Worm (Caenorhabditis elegans) whole organism, L4 larva: ENCODE results near the gene Y56A3A.28.

Experiments
- F26F4.8 ChIP-seq: fragments of 200-800 bp; sonication (Bioruptor generic); conservative IDR thresholded peaks from 2 replicates; pipeline ENCODE4 v1.3.6; 2022; ENCODE audit warnings: missing genetic modification characterization, missing compliant biosample characterization
- F44E2.7 ChIP-seq: fragments of 200-800 bp; sonication (Bioruptor generic); IDR thresholded peaks from 2 replicates; pipeline ENCODE4 v2.1.2; 2022; ENCODE audit warnings: missing genetic modification characterization, missing compliant biosample characterization
- F49E8.2 ChIP-seq: sonication (generic microtip); optimal IDR thresholded peaks from 2 replicates; lab custom pipeline; 2016; ENCODE audit warnings: missing compliant biosample characterization, mild to moderate bottlenecking, missing genetic modification characterization, borderline replicate concordance
- T26A8.4 ChIP-seq: fragments of 200-800 bp; sonication (Bioruptor generic); IDR thresholded peaks from 2 replicates; pipeline ENCODE4 v1.3.6; 2022; ENCODE audit warnings: missing genetic modification characterization, missing compliant biosample characterization
- Y105C5A.15 ChIP-seq: fragments of 200-800 bp; sonication (Bioruptor generic); IDR thresholded peaks from 2 replicates; pipeline ENCODE4 v1.3.6; 2022; ENCODE audit warnings: missing genetic modification characterization, missing compliant biosample characterization
- Y5F2A.4 ChIP-seq: fragments of 200-800 bp; sonication (Bioruptor generic); optimal IDR thresholded peaks from 2 replicates; lab custom pipeline; 2018; ENCODE audit warnings: mild to moderate bottlenecking, missing genetic modification characterization, missing compliant biosample characterization
- Y75B8A.6 ChIP-seq: fragments of 200-800 bp; sonication (Bioruptor generic); IDR thresholded peaks from 2 replicates; pipeline ENCODE4 v1.3.6; 2022; ENCODE audit warnings: missing genetic modification reagents, missing genetic modification characterization, missing compliant biosample characterization
- ZK337.2 ChIP-seq: fragments of 200-800 bp; sonication (Bioruptor generic); IDR thresholded peaks from 2 replicates; pipeline ENCODE4 v1.3.6; 2022; ENCODE audit warnings: missing genetic modification reagents, missing genetic modification characterization, missing compliant biosample characterization
- ZK546.5 ChIP-seq, 2 experiments: sonication (generic microtip); optimal IDR thresholded peaks; 2 replicates each; lab custom pipeline; 2017; ENCODE audit warnings: missing biosample characterization in 2 of 2, missing genetic modification characterization in 2 of 2
- aha-1 ChIP-seq: fragments of 150-350 bp; peaks from one replicate; lab custom pipeline; 2014; ENCODE audit warnings: missing biosample characterization, missing genetic modification characterization
- attf-4 ChIP-seq: sonication (generic microtip); optimal IDR thresholded peaks from 3 replicates; lab custom pipeline; 2017; ENCODE audit warnings: missing biosample characterization, missing genetic modification characterization
- ceh-44 ChIP-seq: fragments of 200-800 bp; sonication (Bioruptor generic); IDR thresholded peaks from 2 replicates; pipeline ENCODE4 v1.3.6; 2022; ENCODE audit warnings: missing genetic modification reagents, missing genetic modification characterization, missing compliant biosample characterization
- ceh-62 ChIP-seq: sonication (generic microtip); optimal IDR thresholded peaks from 2 replicates; lab custom pipeline; 2017; ENCODE audit warnings: missing biosample characterization, missing genetic modification characterization
- ces-1 ChIP-seq: fragments of 150-350 bp; sonication (generic microtip); optimal IDR thresholded peaks from 4 replicates; lab custom pipeline; 2014; ENCODE audit warnings: missing biosample characterization, missing genetic modification reagents, missing genetic modification characterization
- daf-19 ChIP-seq: fragments of 200-800 bp; sonication (Bioruptor generic); conservative IDR thresholded peaks from 2 replicates; pipeline ENCODE4 v1.3.6; 2022; ENCODE audit warnings: missing genetic modification characterization, missing compliant biosample characterization
- dpl-1 ChIP-seq: fragments of 150-350 bp; optimal IDR thresholded peaks from 2 replicates; lab custom pipeline; 2014; ENCODE audit warnings: missing biosample characterization, missing genetic modification reagents, missing genetic modification characterization
- duxl-1 ChIP-seq: sonication (generic microtip); optimal IDR thresholded peaks from 2 replicates; lab custom pipeline; 2016; ENCODE audit warnings: mild to moderate bottlenecking, missing genetic modification characterization, moderate library complexity, missing compliant biosample characterization; ENCODE audit not compliant: poor library complexity
- egl-43 ChIP-seq: fragments of 200-800 bp; sonication (Bioruptor generic); IDR thresholded peaks from 2 replicates; pipeline ENCODE4 v1.3.6; 2022; ENCODE audit warnings: missing genetic modification reagents, missing genetic modification characterization, missing compliant biosample characterization
- hif-1 ChIP-seq, 2 experiments: sonication (generic microtip); optimal IDR thresholded peaks; 2 replicates each; lab custom pipeline; 2016 to 2017; ENCODE audit warnings: missing compliant biosample characterization in 2 of 2, missing genetic modification characterization in 2 of 2, missing genetic modification reagents in 2 of 2, missing genotype in 2 of 2, mild to moderate bottlenecking in 1 of 2
- hlh-11 ChIP-seq: fragments of 200-800 bp; sonication (Bioruptor generic); optimal IDR thresholded peaks from 2 replicates; lab custom pipeline; 2018; ENCODE audit warnings: mild to moderate bottlenecking, missing genetic modification characterization, missing compliant biosample characterization
- hlh-30 ChIP-seq: sonication (generic microtip); optimal IDR thresholded peaks from 2 replicates; lab custom pipeline; 2017; ENCODE audit warnings: antibody characterized with exemption, mild to moderate bottlenecking, missing genetic modification characterization, missing compliant biosample characterization; ENCODE audit not compliant: insufficient read depth
- jun-1 ChIP-seq: fragments of 150-350 bp; optimal IDR thresholded peaks from 2 replicates; lab custom pipeline; 2014; ENCODE audit warnings: missing biosample characterization, missing genetic modification reagents, missing genetic modification characterization
- lin-13 ChIP-seq: fragments of 150-350 bp; optimal IDR thresholded peaks from 2 replicates; lab custom pipeline; 2014; ENCODE audit warnings: missing biosample characterization, missing genetic modification reagents, missing genetic modification characterization
- lin-15B ChIP-seq: fragments of 150-350 bp; sonication (generic microtip); optimal IDR thresholded peaks from 3 replicates; lab custom pipeline; 2014; ENCODE audit warnings: missing biosample characterization, missing genetic modification characterization
- lin-29 ChIP-seq: fragments of 200-800 bp; sonication (Bioruptor generic); IDR thresholded peaks from 2 replicates; pipeline ENCODE4 v1.3.6; 2022; ENCODE audit warnings: missing genetic modification reagents, missing genetic modification characterization, missing compliant biosample characterization
- lin-38 ChIP-seq: fragments of 200-800 bp; sonication (Bioruptor generic); IDR thresholded peaks from 2 replicates; pipeline ENCODE4 v1.3.6; 2022; ENCODE audit warnings: missing genetic modification reagents, missing genetic modification characterization, missing compliant biosample characterization
- madf-5 ChIP-seq, 2 experiments: fragments of 200-800 bp; sonication (Bioruptor generic); IDR thresholded peaks; 2 replicates each; pipeline ENCODE4 v1.3.6; 2022; ENCODE audit warnings: missing compliant biosample characterization in 2 of 2, missing genetic modification characterization in 2 of 2
- mdt-29 ChIP-seq: fragments of 200-800 bp; sonication (Bioruptor generic); IDR thresholded peaks from 2 replicates; pipeline ENCODE4 v1.3.6; 2022; ENCODE audit warnings: missing genetic modification reagents, missing genetic modification characterization, missing compliant biosample characterization
- mep-1 ChIP-seq: fragments of 150-350 bp; sonication (generic microtip); optimal IDR thresholded peaks from 3 replicates; lab custom pipeline; 2014; ENCODE audit warnings: missing biosample characterization, missing genetic modification characterization
- mxl-2 ChIP-seq: fragments of 200-800 bp; sonication (Bioruptor generic); conservative IDR thresholded peaks from 2 replicates; pipeline ENCODE4 v1.3.6; 2022; ENCODE audit warnings: missing genetic modification reagents, missing genetic modification characterization, missing compliant biosample characterization
- mxl-3 ChIP-seq: fragments of 200-800 bp; sonication (Bioruptor generic); optimal IDR thresholded peaks from 2 replicates; lab custom pipeline; 2018; ENCODE audit warnings: mild to moderate bottlenecking, missing genetic modification characterization, missing compliant biosample characterization
- nhr-10 ChIP-seq: fragments of 150-350 bp; optimal IDR thresholded peaks from 2 replicates; lab custom pipeline; 2014; ENCODE audit warnings: missing biosample characterization, missing genetic modification characterization
- nhr-41 ChIP-seq: fragments of 200-800 bp; sonication (Bioruptor generic); IDR thresholded peaks from 2 replicates; pipeline ENCODE4 v1.3.6; 2022; ENCODE audit warnings: missing genetic modification reagents, missing genetic modification characterization, missing compliant biosample characterization
- nhr-77 ChIP-seq: fragments of 150-350 bp; optimal IDR thresholded peaks from 2 replicates; lab custom pipeline; 2014; ENCODE audit warnings: missing biosample characterization, missing genetic modification characterization
- pha-4 ChIP-seq, 2 experiments: fragments of 150-350 bp in 1 of 2; fragments of 200-800 bp in 1 of 2; sonication (Bioruptor generic) in 1 of 2; IDR thresholded peaks in 1 of 2; optimal IDR thresholded peaks in 1 of 2; 2 replicates each; pipeline versions ENCODE4 v1.3.6 to Lab custom; 2014 to 2022; ENCODE audit warnings: missing genetic modification characterization in 2 of 2, missing genetic modification reagents in 2 of 2, missing biosample characterization in 1 of 2, missing compliant biosample characterization in 1 of 2
- php-3 ChIP-seq: fragments of 200-800 bp; sonication (Bioruptor generic); IDR thresholded peaks from 2 replicates; pipeline ENCODE4 v1.3.6; 2022; ENCODE audit warnings: missing genetic modification reagents, missing genetic modification characterization, missing compliant biosample characterization
- saeg-2 ChIP-seq: fragments of 200-800 bp; sonication (Bioruptor generic); IDR thresholded peaks from 2 replicates; pipeline ENCODE4 v1.3.6; 2022; ENCODE audit warnings: missing genetic modification reagents, missing genetic modification characterization, missing compliant biosample characterization
- sdz-12 ChIP-seq: fragments of 200-800 bp; sonication (Bioruptor generic); optimal IDR thresholded peaks from 2 replicates; lab custom pipeline; 2018; ENCODE audit warnings: mild to moderate bottlenecking, missing genetic modification characterization, missing compliant biosample characterization
- set-16 ChIP-seq: fragments of 200-800 bp; sonication (Bioruptor generic); IDR thresholded peaks from 2 replicates; pipeline ENCODE4 v1.3.6; 2022; ENCODE audit warnings: missing genetic modification reagents, missing genetic modification characterization, missing compliant biosample characterization
- snpc-1.2 ChIP-seq: fragments of 200-800 bp; sonication (Bioruptor generic); IDR thresholded peaks from 2 replicates; pipeline ENCODE4 v1.3.6; 2022; ENCODE audit warnings: missing genetic modification reagents, missing genetic modification characterization, missing compliant biosample characterization
- tag-97 ChIP-seq: fragments of 200-800 bp; sonication (Bioruptor generic); IDR thresholded peaks from 2 replicates; pipeline ENCODE4 v1.3.6; 2022; ENCODE audit warnings: missing genetic modification characterization, missing compliant biosample characterization
- tra-1 ChIP-seq: fragments of 200-800 bp; sonication (Bioruptor generic); IDR thresholded peaks from 2 replicates; pipeline ENCODE4 v1.3.6; 2022; ENCODE audit warnings: missing genetic modification reagents, missing genetic modification characterization, missing compliant biosample characterization
- unc-130 ChIP-seq: sonication (generic microtip); optimal IDR thresholded peaks from 2 replicates; lab custom pipeline; 2016; ENCODE audit warnings: missing genetic modification reagents, missing genetic modification characterization, missing compliant biosample characterization
- zfp-3 ChIP-seq: fragments of 200-800 bp; sonication (Bioruptor generic); conservative IDR thresholded peaks from 2 replicates; pipeline ENCODE4 v1.3.6; 2022; ENCODE audit warnings: missing genetic modification reagents, missing genetic modification characterization, missing compliant biosample characterization
- ztf-11 ChIP-seq: fragments of 150-350 bp; optimal IDR thresholded peaks from 2 replicates; lab custom pipeline; 2014; ENCODE audit warnings: missing biosample characterization, missing genetic modification characterization

Y56A3A.28 gene

DNA sequence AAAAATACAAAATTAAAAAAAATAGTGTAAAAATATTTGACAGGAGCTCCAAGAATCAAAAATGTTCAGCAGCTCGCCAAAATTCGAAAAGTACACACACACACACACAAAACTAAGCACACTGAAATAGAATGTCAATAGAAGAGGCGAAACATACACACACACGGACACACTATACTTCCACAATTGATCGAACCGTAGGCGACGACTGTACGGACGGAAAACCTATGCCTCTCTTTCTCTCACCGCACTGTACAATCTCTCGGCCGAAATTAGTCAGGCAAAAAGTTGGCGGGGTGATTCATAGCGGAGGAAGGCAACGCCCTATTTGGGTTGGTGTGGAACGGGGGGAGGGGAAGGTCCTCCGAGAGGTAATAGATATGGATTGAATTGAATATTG, 23.6 kb downstream of the Y56A3A.28 start (continued):
- peak; percentile 5 for TF ChIP-seq lin-13 (GFP tag; lab: Kevin White, UChicago)
- no peak for TF ChIP-seq duxl-1 (tag; lab: Kevin White, UChicago)
- no peak for TF ChIP-seq ZK546.5 (tag; optimal IDR thresholded peaks at IDR 0.05; lab: Kevin White, UChicago)
- no peak for TF ChIP-seq mdt-29
- TF ChIP-seq Y105C5A.15: no peak
- TF ChIP-seq tra-1 (GFP tag; lab: Robert Waterston, UW): no peak
- TF ChIP-seq attf-4: no peak
- no peak for TF ChIP-seq dpl-1 (GFP tag; lab: Kevin White, UChicago)
- TF ChIP-seq hif-1 (tag; optimal IDR thresholded peaks at IDR 0.05; lab: Kevin White, UChicago): no peak
- no peak for TF ChIP-seq set-16 (GFP tag; lab: Robert Waterston, UW)
- TF ChIP-seq jun-1: no peak
- TF ChIP-seq php-3 (GFP tag; lab: Robert Waterston, UW): 0 out of 2 replicates have a peak, but pooled peaks have one; percentile 33
- TF ChIP-seq hlh-11 (tag; lab: Kevin White, UChicago): peak; percentile 62
- TF ChIP-seq T26A8.4 (GFP tag; lab: Robert Waterston, UW): no peak
- TF ChIP-seq zfp-3 (GFP tag; lab: Robert Waterston, UW): no peak
- TF ChIP-seq lin-38: no peak

DNA sequence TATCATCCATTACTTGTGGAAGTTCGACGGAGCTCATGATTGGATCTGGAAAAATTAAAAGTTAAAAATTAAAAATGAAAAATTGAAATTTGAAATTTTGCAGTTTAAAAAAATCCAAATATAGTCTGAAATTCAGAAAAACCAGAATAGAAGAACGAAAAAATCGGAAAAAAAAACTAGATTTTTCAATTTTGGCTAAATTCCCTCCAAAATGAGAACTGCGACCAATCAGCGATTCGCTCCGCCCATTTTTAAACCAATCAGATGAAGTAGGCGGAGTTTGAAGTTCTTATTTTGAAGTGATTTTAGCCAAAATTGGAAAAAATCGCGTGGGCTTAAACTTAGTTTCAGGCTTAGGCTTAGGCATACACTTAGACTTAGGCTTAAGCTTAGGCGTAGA, 24.2 kb downstream of the Y56A3A.28 start, which contains the start of gene Y56A3A.7:
Y56A3A.7 (minus strand) TSS at position 47 of the 400 bp plus-strand sequence.
- TF ChIP-seq mxl-2 (no peak), aha-1 (tag; lab: Kevin White, UChicago) (peak; percentile 53)

DNA sequence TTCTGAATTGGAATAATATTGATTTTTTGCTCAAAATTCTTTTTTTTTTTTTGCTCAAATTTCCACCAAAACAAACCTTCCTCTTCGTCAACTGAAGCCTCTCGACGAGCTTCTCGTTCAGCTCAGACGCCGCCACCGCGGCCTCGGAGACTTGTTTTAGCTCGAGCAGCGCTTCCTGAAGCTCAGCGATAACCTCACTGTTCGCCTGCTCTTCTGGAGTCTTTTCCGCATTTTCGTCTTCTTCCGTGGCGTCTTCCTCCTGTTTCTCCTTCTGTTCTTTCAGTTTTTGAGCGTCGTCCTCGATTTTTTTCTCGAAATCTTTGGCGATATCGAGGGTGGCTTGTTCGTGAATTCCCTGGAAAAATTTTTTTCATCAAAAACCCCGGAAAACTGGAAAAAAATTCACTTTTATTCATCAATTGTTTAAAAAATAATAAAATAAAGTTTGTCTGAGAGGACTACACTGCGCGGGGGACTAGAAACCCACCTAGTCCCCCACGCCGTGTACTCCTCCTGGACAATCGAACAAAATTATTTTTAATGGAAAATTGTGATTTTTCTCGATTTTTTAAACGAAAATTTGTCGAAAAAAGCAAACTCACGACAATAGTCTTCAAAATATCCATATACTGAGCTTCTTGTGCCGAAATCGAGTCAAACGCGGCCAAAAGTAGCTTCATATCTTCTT, 25.0 kb downstream of the Y56A3A.28 start:
- TF ChIP-seq ceh-44: no peak
- peak; percentile 98 for TF ChIP-seq ZK337.2 (GFP tag; lab: Robert Waterston, UW)
- peak; percentile 93 for TF ChIP-seq unc-130 (GFP tag; lab: Kevin White, UChicago)
- TF ChIP-seq ZK546.5 (tag; optimal IDR thresholded peaks at IDR 0.05; lab: Kevin White, UChicago): no peak
- TF ChIP-seq lin-29 (GFP tag; lab: Robert Waterston, UW): no peak
- TF ChIP-seq ztf-11: no peak
- no peak for TF ChIP-seq egl-43
- peak; percentile 79 for TF ChIP-seq F49E8.2
- TF ChIP-seq zfp-3 (GFP tag; lab: Robert Waterston, UW): peak; percentile 86; the same call in 1 of the 2 replicates
- TF ChIP-seq Y105C5A.15: no peak
- TF ChIP-seq F44E2.7 (GFP tag; lab: Robert Waterston, UW): no peak
- TF ChIP-seq mxl-3 (GFP tag; lab: Kevin White, UChicago): no peak
- no peak for TF ChIP-seq lin-15B (tag; lab: Kevin White, UChicago)
- peak; percentile 66 for TF ChIP-seq sdz-12 (GFP tag; lab: Kevin White, UChicago)
- no peak for TF ChIP-seq nhr-41 (GFP tag; lab: Robert Waterston, UW)
- peak; percentile 52 for TF ChIP-seq hlh-30 (tag; lab: Kevin White, UChicago)
- no peak for TF ChIP-seq Y75B8A.6 (GFP tag; lab: Robert Waterston, UW)
- no peak for TF ChIP-seq Y5F2A.4 (GFP tag; lab: Kevin White, UChicago)
- peak in 1 of 2 experiments; percentile 85; a peak in 1 of 4 replicates for TF ChIP-seq madf-5 (GFP tag; IDR thresholded peaks at IDR 0.05; lab: Robert Waterston, UW)
- TF ChIP-seq jun-1: no peak
- peak in 1 of 2 experiments; percentile 91 for TF ChIP-seq hif-1 (tag; optimal IDR thresholded peaks at IDR 0.05; lab: Kevin White, UChicago)
- peak; percentile 80 for TF ChIP-seq lin-38
- peak; percentile 24 for TF ChIP-seq lin-13 (GFP tag; lab: Kevin White, UChicago)
- TF ChIP-seq saeg-2 (GFP tag; lab: Robert Waterston, UW): no peak
- no peak for TF ChIP-seq ceh-62 (tag; lab: Kevin White, UChicago)
- TF ChIP-seq pha-4 (GFP tag; IDR thresholded peaks at IDR 0.05; lab: Robert Waterston, UW): peak; percentile 54; the same call in 1 of the 2 replicates
- TF ChIP-seq pha-4 (tag; optimal IDR thresholded peaks at IDR 0.05; lab: Kevin White, UChicago): no peak
- no peak for TF ChIP-seq ces-1 (GFP tag; lab: Kevin White, UChicago)
- TF ChIP-seq nhr-77 (tag; lab: Kevin White, UChicago): peak; percentile 3
- TF ChIP-seq daf-19: no peak
- peak; percentile 78 for TF ChIP-seq mep-1 (tag; lab: Kevin White, UChicago)
- TF ChIP-seq tag-97: peak; percentile 91
- no peak for TF ChIP-seq snpc-1.2
- TF ChIP-seq nhr-10 (tag; lab: Kevin White, UChicago): no peak
- no peak for TF ChIP-seq F26F4.8
- TF ChIP-seq php-3 (GFP tag; lab: Robert Waterston, UW): no peak
